Fruit fly (Drosophila melanogaster) whole organism, embryonic: ENCODE data around the gene Rtc1.

ENCODE experiments used
- Aef1 ChIP-seq: fragments of 200-800 bp; sonication (Bioruptor generic); IDR thresholded peaks from 3 replicates; pipeline ENCODE4 v1.3.6; 2022; ENCODE audit warnings: missing biosample characterization, missing genetic modification characterization
- Awh ChIP-seq: fragments of 200-800 bp; sonication (Bioruptor generic); IDR thresholded peaks from 2 replicates; pipeline ENCODE4, ENCODE4 v1.3.6; 2022; ENCODE audit warnings: missing biosample characterization, missing genetic modification characterization
- CG10274 ChIP-seq: fragments of 200-800 bp; sonication (Bioruptor generic); optimal IDR thresholded peaks from 3 replicates; lab custom pipeline; 2017; ENCODE audit warnings: missing biosample characterization, mild to moderate bottlenecking, missing genetic modification characterization
- CG10321 ChIP-seq: fragments of 200-800 bp; sonication (Bioruptor generic); IDR thresholded peaks from 2 replicates; pipeline ENCODE4 v1.3.6; 2022; ENCODE audit warnings: missing biosample characterization, missing genetic modification characterization
- CG11695 ChIP-seq: fragments of 200-800 bp; sonication (Bioruptor generic); IDR thresholded peaks from 3 replicates; pipeline ENCODE4 v1.3.6; 2022; ENCODE audit warnings: missing biosample characterization, missing genetic modification characterization
- CG12071 ChIP-seq: fragments of 200-800 bp; sonication (Bioruptor generic); optimal IDR thresholded peaks from 3 replicates; lab custom pipeline; 2018; ENCODE audit warnings: missing biosample characterization, mild to moderate bottlenecking, missing genetic modification characterization
- CG12391 ChIP-seq: fragments of 200-800 bp; sonication (Bioruptor generic); optimal IDR thresholded peaks from 3 replicates; lab custom pipeline; 2018; ENCODE audit warnings: missing biosample characterization, mild to moderate bottlenecking, missing genetic modification characterization, moderate library complexity
- CG14667 ChIP-seq: fragments of 200-800 bp; sonication (Bioruptor generic); IDR thresholded peaks from 2 replicates; pipeline ENCODE4 v1.3.6; 2022; ENCODE audit warnings: missing biosample characterization, missing genetic modification characterization
- CG17359 ChIP-seq: fragments of 200-800 bp; sonication (Bioruptor generic); optimal IDR thresholded peaks from 3 replicates; lab custom pipeline; 2018; ENCODE audit warnings: missing biosample characterization, mild to moderate bottlenecking, missing genetic modification characterization, moderate library complexity
- CG1832 ChIP-seq: fragments of 200-800 bp; sonication (Bioruptor generic); optimal IDR thresholded peaks from 2 replicates; lab custom pipeline; 2017; ENCODE audit warnings: missing biosample characterization, mild to moderate bottlenecking, missing genetic modification characterization, inconsistent platforms
- CG2712 ChIP-seq: fragments of 200-800 bp; optimal IDR thresholded peaks from 3 replicates; lab custom pipeline; 2019; ENCODE audit warnings: missing biosample characterization, mild to moderate bottlenecking, missing genetic modification characterization, moderate library complexity
- CG2889 ChIP-seq: fragments of 200-800 bp; sonication (Bioruptor generic); IDR thresholded peaks from 3 replicates; pipeline ENCODE4 v1.3.6; 2022; ENCODE audit warnings: missing biosample characterization, missing genetic modification characterization
- CG31224 ChIP-seq: fragments of 200-800 bp; sonication (Bioruptor generic); IDR thresholded peaks from 2 replicates; pipeline ENCODE4 v1.3.6; 2022; ENCODE audit warnings: missing biosample characterization, missing genetic modification characterization
- CG33557 ChIP-seq: fragments of 200-800 bp; sonication (Bioruptor generic); optimal IDR thresholded peaks from 2 replicates; lab custom pipeline; 2019; ENCODE audit warnings: missing biosample characterization, mild to moderate bottlenecking, missing genetic modification characterization, moderate library complexity
- CG3995 ChIP-seq: fragments of 200-800 bp; sonication (Bioruptor generic); optimal IDR thresholded peaks from 3 replicates; lab custom pipeline; 2016; ENCODE audit warnings: missing biosample characterization, missing genetic modification characterization
- CG4328 ChIP-seq: fragments of 200-800 bp; sonication (Bioruptor generic); optimal IDR thresholded peaks from 3 replicates; lab custom pipeline; 2017; ENCODE audit warnings: missing biosample characterization, missing genetic modification reagents, missing genetic modification characterization
- CG4730 ChIP-seq: fragments of 200-800 bp; sonication (Bioruptor generic); IDR thresholded peaks from 2 replicates; pipeline ENCODE4 v1.3.6; 2022; ENCODE audit warnings: missing biosample characterization, missing genetic modification characterization
- CG6791 ChIP-seq: fragments of 200-800 bp; sonication (Bioruptor generic); IDR thresholded peaks from 3 replicates; pipeline ENCODE4 v1.3.6; 2022; ENCODE audit warnings: missing biosample characterization, missing genetic modification characterization; ENCODE audit not compliant: partially characterized antibody
- CG7372 ChIP-seq: fragments of 200-800 bp; sonication (Bioruptor generic); IDR thresholded peaks from 2 replicates; pipeline ENCODE4 v1.3.6; 2022; ENCODE audit warnings: missing biosample characterization, missing genetic modification characterization
- CG8281 ChIP-seq: fragments of 200-800 bp; sonication (Bioruptor generic); optimal IDR thresholded peaks from 2 replicates; lab custom pipeline; 2018; ENCODE audit warnings: missing biosample characterization, mild to moderate bottlenecking, missing genetic modification characterization, moderate library complexity
- CG8290 ChIP-seq, 3 experiments: fragments of 200-800 bp; sonication (Bioruptor generic); optimal IDR thresholded peaks; 2 replicates each; lab custom pipeline; 2016 to 2019; ENCODE audit warnings: missing biosample characterization in 3 of 3, missing genetic modification characterization in 3 of 3, mild to moderate bottlenecking in 2 of 3, moderate library complexity in 1 of 3
- CG8944 ChIP-seq: fragments of 200-800 bp; sonication (Bioruptor generic); optimal IDR thresholded peaks from 3 replicates; lab custom pipeline; 2016; ENCODE audit warnings: missing biosample characterization, missing genetic modification characterization
- CkIIα-i1 ChIP-seq: fragments of 200-800 bp; sonication (Bioruptor generic); IDR thresholded peaks from 2 replicates; pipeline ENCODE4 v1.3.6; 2022; ENCODE audit warnings: missing biosample characterization, missing genetic modification characterization
- Dad ChIP-seq: fragments of 200-800 bp; sonication (Bioruptor generic); optimal IDR thresholded peaks from 3 replicates; lab custom pipeline; 2016; ENCODE audit warnings: missing biosample characterization, missing genetic modification characterization
- E2f2 ChIP-seq: fragments of 200-800 bp; sonication (Bioruptor generic); IDR thresholded peaks from 2 replicates; pipeline ENCODE4 v1.3.6; 2022; ENCODE audit warnings: missing biosample characterization, missing genetic modification characterization
- Hey ChIP-seq: fragments of 200-800 bp; sonication (Bioruptor generic); optimal IDR thresholded peaks from 3 replicates; lab custom pipeline; 2018; ENCODE audit warnings: missing biosample characterization, mild to moderate bottlenecking, missing genetic modification characterization
- MBD-R2 ChIP-seq: fragments of 200-800 bp; sonication (Bioruptor generic); IDR thresholded peaks from 2 replicates; pipeline ENCODE4 v1.3.6; 2022; ENCODE audit warnings: missing biosample characterization, missing genetic modification characterization
- MESR4 ChIP-seq: fragments of 200-800 bp; sonication (Bioruptor generic); optimal IDR thresholded peaks from 2 replicates; lab custom pipeline; 2018; ENCODE audit warnings: missing biosample characterization, mild to moderate bottlenecking, missing genetic modification characterization, moderate library complexity
- Myb ChIP-seq: fragments of 200-800 bp; sonication (Bioruptor generic); optimal IDR thresholded peaks from 2 replicates; lab custom pipeline; 2016; ENCODE audit warnings: missing biosample characterization, missing genetic modification characterization
- Neu2 ChIP-seq: fragments of 200-800 bp; sonication (Bioruptor generic); optimal IDR thresholded peaks from 3 replicates; lab custom pipeline; 2016; ENCODE audit warnings: missing biosample characterization, missing genetic modification characterization, borderline replicate concordance
- abd-A ChIP-seq: fragments of 200-800 bp; sonication (Bioruptor generic); optimal IDR thresholded peaks from 3 replicates; lab custom pipeline; 2019; ENCODE audit warnings: missing biosample characterization, mild to moderate bottlenecking, missing genetic modification characterization, moderate library complexity
- bbx ChIP-seq: fragments of 200-800 bp; sonication (Bioruptor generic); IDR thresholded peaks from 2 replicates; pipeline ENCODE4 v1.3.6; 2022; ENCODE audit warnings: missing biosample characterization, missing genetic modification characterization; ENCODE audit not compliant: partially characterized antibody
- bigmax ChIP-seq: fragments of 200-800 bp; sonication (Bioruptor generic); optimal IDR thresholded peaks from 2 replicates; lab custom pipeline; 2018; ENCODE audit warnings: missing biosample characterization, mild to moderate bottlenecking, missing genetic modification characterization
- bowl ChIP-seq: fragments of 200-800 bp; sonication (Bioruptor generic); IDR thresholded peaks from 2 replicates; pipeline ENCODE4 v1.3.6; 2022; ENCODE audit warnings: missing biosample characterization, missing genetic modification characterization
- danr ChIP-seq: fragments of 200-800 bp; sonication (Bioruptor generic); IDR thresholded peaks from 2 replicates; pipeline ENCODE4 v1.3.6; 2022; ENCODE audit warnings: missing biosample characterization, missing genetic modification characterization
- fd102C ChIP-seq: fragments of 200-800 bp; sonication (Bioruptor generic); optimal IDR thresholded peaks from 2 replicates; lab custom pipeline; 2018; ENCODE audit warnings: missing biosample characterization, mild to moderate bottlenecking, missing genetic modification characterization, moderate library complexity
- fu2 ChIP-seq: fragments of 200-800 bp; sonication (Bioruptor generic); optimal IDR thresholded peaks from 2 replicates; lab custom pipeline; 2016; ENCODE audit warnings: missing biosample characterization, missing genetic modification characterization
- gcm ChIP-seq: fragments of 200-800 bp; sonication (Bioruptor generic); optimal IDR thresholded peaks from 2 replicates; lab custom pipeline; 2019; ENCODE audit warnings: missing biosample characterization, mild to moderate bottlenecking, missing genetic modification characterization, moderate library complexity
- gsb ChIP-seq: fragments of 200-800 bp; sonication (Bioruptor generic); IDR thresholded peaks from 2 replicates; pipeline ENCODE4 v1.3.6; 2022; ENCODE audit warnings: missing biosample characterization, missing genetic modification characterization
- ham ChIP-seq: fragments of 200-800 bp; sonication (Bioruptor generic); IDR thresholded peaks from 2 replicates; pipeline ENCODE4 v1.3.6; 2022; ENCODE audit warnings: missing biosample characterization, missing genetic modification characterization
- hth ChIP-seq: fragments of >200 bp; optimal IDR thresholded peaks from 2 replicates; lab custom pipeline; 2017; ENCODE audit warnings: inconsistent platforms
- ind ChIP-seq: fragments of 200-800 bp; sonication (Bioruptor generic); optimal IDR thresholded peaks from 3 replicates; lab custom pipeline; 2016; ENCODE audit warnings: missing biosample characterization, missing genetic modification characterization
- phol ChIP-seq: fragments of 200-800 bp; sonication (Bioruptor generic); optimal IDR thresholded peaks from 3 replicates; lab custom pipeline; 2018; ENCODE audit warnings: missing biosample characterization, mild to moderate bottlenecking, missing genetic modification characterization, moderate library complexity
- pita ChIP-seq: fragments of 200-800 bp; sonication (Bioruptor generic); optimal IDR thresholded peaks from 2 replicates; lab custom pipeline; 2017; ENCODE audit warnings: missing biosample characterization, mild to moderate bottlenecking, missing genetic modification characterization
- row ChIP-seq: fragments of 200-800 bp; sonication (Bioruptor generic); IDR thresholded peaks from 3 replicates; pipeline ENCODE4 v1.3.6; 2022; ENCODE audit warnings: missing biosample characterization, missing genetic modification characterization
- ssp ChIP-seq: fragments of 200-800 bp; sonication (Bioruptor generic); IDR thresholded peaks from 2 replicates; pipeline ENCODE4 v1.3.6; 2022; ENCODE audit warnings: missing biosample characterization, missing genetic modification characterization
- trh ChIP-seq: fragments of 200-800 bp; sonication (Bioruptor generic); optimal IDR thresholded peaks from 2 replicates; lab custom pipeline; 2016; ENCODE audit warnings: missing biosample characterization, missing genetic modification characterization
- tup ChIP-seq: fragments of 200-800 bp; sonication (Bioruptor generic); optimal IDR thresholded peaks from 2 replicates; lab custom pipeline; 2016; ENCODE audit warnings: missing biosample characterization, mild to moderate bottlenecking, missing genetic modification characterization, moderate library complexity
- wor ChIP-seq: fragments of 200-800 bp; sonication (Bioruptor generic); IDR thresholded peaks from 2 replicates; pipeline ENCODE4 v1.3.6; 2022; ENCODE audit warnings: missing biosample characterization, missing genetic modification characterization
- zen2 ChIP-seq: fragments of 200-800 bp; sonication (Bioruptor generic); IDR thresholded peaks from 3 replicates; pipeline ENCODE4 v1.3.6; 2022; ENCODE audit warnings: missing biosample characterization, missing genetic modification characterization; ENCODE audit not compliant: partially characterized antibody

Rtc1 gene

DNA sequence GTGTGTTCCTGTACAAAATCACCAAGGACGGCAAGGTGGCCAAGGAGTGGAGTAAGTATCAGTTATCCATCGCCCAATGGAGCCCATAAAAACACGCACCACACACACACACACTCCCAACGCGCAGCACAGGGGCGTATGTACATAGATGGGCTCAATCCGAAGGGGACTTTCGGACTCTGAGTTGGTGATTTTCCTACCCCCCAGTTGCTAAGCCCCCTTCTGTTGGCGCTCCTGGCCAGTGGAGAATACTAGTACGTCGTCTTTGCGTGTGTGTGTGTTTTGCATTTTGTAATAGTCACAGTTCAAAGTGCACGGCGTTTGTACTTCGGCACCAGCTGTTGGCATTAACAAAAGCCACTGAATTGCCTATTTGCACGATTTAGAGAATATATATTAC lies 16.9 kb upstream of the Rtc1 start (continued):
- TF ChIP-seq CG31224 (peak; percentile 57), hth (lab: Kevin White, UChicago) (no peak), phol (peak; percentile 60), trh (GFP tag; lab: Kevin White, UChicago) (no peak), CG14667 (peak; percentile 79), CG4730 (peak; percentile 80), ssp (GFP tag; lab: Robert Waterston, UW) (peak; percentile 46), gcm (GFP tag; lab: Kevin White, UChicago) (peak; percentile 47), ham (no peak), bigmax (GFP tag; lab: Kevin White, UChicago) (no peak), CG11695 (GFP tag; lab: Robert Waterston, UW) (peak; percentile 72; the same call in 1 of the 3 replicates), Awh (GFP tag; lab: Robert Waterston, UW) (peak; percentile 46; the same call in 1 of the 2 replicates), MESR4 (GFP tag; lab: Kevin White, UChicago) (peak; percentile 32), CG12391 (tag; lab: Kevin White, UChicago) (peak; percentile 66), fd102C (GFP tag; lab: Kevin White, UChicago) (no peak), danr (peak; percentile 47; the same call in 1 of the 2 replicates), CG3995 (GFP tag; lab: Kevin White, UChicago) (peak; percentile 36), CG8281 (tag; lab: Kevin White, UChicago) (peak; percentile 16), Hey (peak; percentile 60), CkIIα-i1 (GFP tag; lab: Robert Waterston, UW) (no peak), bowl (GFP tag; lab: Robert Waterston, UW) (peak; percentile 74), wor (GFP tag; lab: Robert Waterston, UW) (peak; percentile 29; the same call in 1 of the 2 replicates), ind (peak; percentile 86), pita (GFP tag; lab: Kevin White, UChicago) (no peak), row (peak; percentile 91), bbx (GFP tag; lab: Robert Waterston, UW) (no peak; the same call in 1 of the 2 replicates), CG1832 (no peak), CG8290 (GFP tag; optimal IDR thresholded peaks at IDR 0.05; lab: Kevin White, UChicago) (no peak), CG8290 (tag; optimal IDR thresholded peaks at IDR 0.05; lab: Kevin White, UChicago) (peak in 1 of 2 experiments; percentile 98), CG10321 (GFP tag; lab: Robert Waterston, UW) (no peak), tup (GFP tag; lab: Kevin White, UChicago) (no peak), fu2 (GFP tag; lab: Kevin White, UChicago) (peak; percentile 66), CG4328 (GFP tag; lab: Kevin White, UChicago) (peak; percentile 77), Neu2 (no peak), CG10274 (GFP tag; lab: Kevin White, UChicago) (peak; percentile 49), CG33557 (GFP tag; lab: Kevin White, UChicago) (peak; percentile 21), abd-A (tag; lab: Kevin White, UChicago) (no peak), CG6791 (GFP tag; lab: Robert Waterston, UW) (no peak), MBD-R2 (peak; percentile 59; the same call in 1 of the 2 replicates), zen2 (GFP tag; lab: Robert Waterston, UW) (no peak), CG17359 (tag; lab: Kevin White, UChicago) (peak; percentile 82), gsb (peak; percentile 70), Aef1 (GFP tag; lab: Robert Waterston, UW) (peak; percentile 62), CG7372 (peak; percentile 79), CG2712 (tag; lab: Kevin White, UChicago) (peak; percentile 69), CG2889 (peak; percentile 71; the same call in 1 of the 3 replicates), Dad (peak; percentile 41), Myb (GFP tag; lab: Kevin White, UChicago) (peak; percentile 58), CG12071 (GFP tag; lab: Kevin White, UChicago) (peak; percentile 85), CG8944 (peak; percentile 85), E2f2 (GFP tag; lab: Robert Waterston, UW) (peak; percentile 9)
